Worm (Caenorhabditis elegans) whole organism, young adult: ENCODE data around the gene fos-1.

Experiments
- B0336.3 ChIP-seq: fragments of 200-800 bp; sonication (Bioruptor generic); IDR thresholded peaks from 2 replicates; pipeline ENCODE4 v1.3.6; 2022; ENCODE audit warnings: missing genetic modification characterization, missing compliant biosample characterization
- C06A6.2 ChIP-seq: fragments of 200-800 bp; sonication (Bioruptor generic); conservative IDR thresholded peaks from 2 replicates; pipeline ENCODE4 v1.3.6; 2022; ENCODE audit warnings: missing genetic modification characterization, missing compliant biosample characterization
- D2030.7 ChIP-seq: fragments of 200-800 bp; sonication (Bioruptor generic); IDR thresholded peaks from 2 replicates; pipeline ENCODE4 v1.3.6; 2022; ENCODE audit warnings: missing genetic modification reagents, missing genetic modification characterization, missing compliant biosample characterization
- F33H1.4 ChIP-seq: fragments of 200-800 bp; sonication (Bioruptor generic); IDR thresholded peaks from 2 replicates; pipeline ENCODE4 v1.3.6; 2022; ENCODE audit warnings: missing genetic modification reagents, missing genetic modification characterization, missing compliant biosample characterization
- F39B2.1 ChIP-seq: fragments of 200-800 bp; sonication (Bioruptor generic); IDR thresholded peaks from 2 replicates; pipeline ENCODE4 v1.3.6; 2022; ENCODE audit warnings: missing genetic modification reagents, missing genetic modification characterization, missing compliant biosample characterization
- F55B11.4 ChIP-seq: sonication (generic microtip); optimal IDR thresholded peaks from 2 replicates; lab custom pipeline; 2016; ENCODE audit warnings: missing compliant biosample characterization, missing genetic modification characterization, borderline replicate concordance; ENCODE audit not compliant: insufficient read depth
- K12H6.12 ChIP-seq: fragments of 200-800 bp; sonication (Bioruptor generic); optimal IDR thresholded peaks from 2 replicates; lab custom pipeline; 2018; ENCODE audit warnings: mild to moderate bottlenecking, missing genetic modification characterization, missing compliant biosample characterization
- T07F8.4 ChIP-seq: sonication (generic microtip); optimal IDR thresholded peaks from 2 replicates; lab custom pipeline; 2016; ENCODE audit warnings: mild to moderate bottlenecking, missing genetic modification characterization, moderate library complexity, missing compliant biosample characterization
- Y67H2A.10 ChIP-seq: fragments of 200-800 bp; sonication (Bioruptor generic); conservative IDR thresholded peaks from 2 replicates; pipeline ENCODE4 v1.3.6; 2022; ENCODE audit warnings: missing genetic modification reagents, missing genetic modification characterization, missing compliant biosample characterization
- Y79H2A.3 ChIP-seq: fragments of 200-800 bp; sonication (Bioruptor generic); conservative IDR thresholded peaks from 2 replicates; pipeline ENCODE4 v1.3.6; 2022; ENCODE audit warnings: missing genetic modification reagents, missing genetic modification characterization, missing compliant biosample characterization
- Y95B8A.8 ChIP-seq: fragments of 200-800 bp; sonication (Bioruptor generic); IDR thresholded peaks from 2 replicates; pipeline ENCODE4 v1.3.6; 2022; ENCODE audit warnings: missing genetic modification reagents, missing genetic modification characterization, missing compliant biosample characterization
- akir-1 ChIP-seq: fragments of 200-800 bp; sonication (Bioruptor generic); optimal IDR thresholded peaks from 2 replicates; lab custom pipeline; 2018; ENCODE audit warnings: mild to moderate bottlenecking, missing genetic modification characterization, moderate library complexity, missing compliant biosample characterization
- aptf-3 ChIP-seq: fragments of 200-800 bp; sonication (Bioruptor generic); IDR thresholded peaks from 2 replicates; pipeline ENCODE4 v1.3.6; 2022; ENCODE audit warnings: missing genetic modification characterization, missing compliant biosample characterization
- atf-7 ChIP-seq: sonication (generic microtip); optimal IDR thresholded peaks from 2 replicates; lab custom pipeline; 2017; ENCODE audit warnings: mild to moderate bottlenecking, missing genetic modification characterization, missing compliant biosample characterization
- athp-1 ChIP-seq: sonication (generic microtip); optimal IDR thresholded peaks from 2 replicates; lab custom pipeline; 2017; ENCODE audit warnings: mild to moderate bottlenecking, missing genetic modification characterization, missing compliant biosample characterization
- attf-6 ChIP-seq: fragments of 200-800 bp; sonication (Bioruptor generic); IDR thresholded peaks from 2 replicates; pipeline ENCODE4 v1.3.6; 2022; ENCODE audit warnings: missing genetic modification reagents, missing genetic modification characterization, missing compliant biosample characterization
- bed-1 ChIP-seq: fragments of 200-800 bp; sonication (Bioruptor generic); IDR thresholded peaks from 2 replicates; pipeline ENCODE4 v1.3.6; 2022; ENCODE audit warnings: missing genetic modification reagents, missing genetic modification characterization, missing compliant biosample characterization
- ccch-3 ChIP-seq: fragments of 200-800 bp; sonication (Bioruptor generic); optimal IDR thresholded peaks from 2 replicates; lab custom pipeline; 2018; ENCODE audit warnings: mild to moderate bottlenecking, missing genetic modification characterization, missing compliant biosample characterization
- die-1 ChIP-seq: sonication (generic microtip); optimal IDR thresholded peaks from 2 replicates; lab custom pipeline; 2016; ENCODE audit warnings: missing genotype, mild to moderate bottlenecking, missing genetic modification characterization, missing compliant biosample characterization
- dpl-1 ChIP-seq: fragments of 150-350 bp; optimal IDR thresholded peaks from 2 replicates; lab custom pipeline; 2014; ENCODE audit warnings: missing biosample characterization, missing genetic modification reagents, missing genetic modification characterization
- ekl-4 ChIP-seq: fragments of 200-800 bp; sonication (Bioruptor generic); IDR thresholded peaks from 2 replicates; pipeline ENCODE4 v1.3.6; 2022; ENCODE audit warnings: missing genetic modification reagents, missing genetic modification characterization, missing compliant biosample characterization
- hmg-1.2 ChIP-seq: fragments of 200-800 bp; sonication (Bioruptor generic); IDR thresholded peaks from 2 replicates; pipeline ENCODE4 v1.3.6; 2022; ENCODE audit warnings: missing genetic modification reagents, missing genetic modification characterization, missing compliant biosample characterization
- hrde-1 ChIP-seq: sonication (generic microtip); optimal IDR thresholded peaks from 2 replicates; lab custom pipeline; 2016; ENCODE audit warnings: missing genetic modification characterization, mild to moderate bottlenecking, missing compliant biosample characterization, moderate library complexity, missing genotype, missing genetic modification reagents, borderline replicate concordance
- lag-1 ChIP-seq: fragments of 200-800 bp; sonication (Bioruptor generic); IDR thresholded peaks from 2 replicates; pipeline ENCODE4 v1.3.6; 2022; ENCODE audit warnings: missing genetic modification reagents, missing genetic modification characterization, missing compliant biosample characterization
- let-526 ChIP-seq: fragments of 200-800 bp; sonication (Bioruptor generic); IDR thresholded peaks from 2 replicates; pipeline ENCODE4 v1.3.6; 2022; ENCODE audit warnings: missing genetic modification reagents, missing genetic modification characterization, missing compliant biosample characterization
- lin-26 ChIP-seq: fragments of 200-800 bp; sonication (Bioruptor generic); IDR thresholded peaks from 2 replicates; pipeline ENCODE4 v1.3.6; 2022; ENCODE audit warnings: missing genetic modification reagents, missing genetic modification characterization, missing compliant biosample characterization
- lin-54 ChIP-seq: fragments of 200-800 bp; sonication (Bioruptor generic); optimal IDR thresholded peaks from 2 replicates; lab custom pipeline; 2018; ENCODE audit warnings: mild to moderate bottlenecking, missing genetic modification characterization, missing compliant biosample characterization
- madf-6 ChIP-seq: fragments of 200-800 bp; sonication (Bioruptor generic); IDR thresholded peaks from 2 replicates; pipeline ENCODE4 v1.3.6; 2022; ENCODE audit warnings: missing genetic modification reagents, missing genetic modification characterization, missing compliant biosample characterization
- madf-8 ChIP-seq: fragments of 200-800 bp; sonication (Bioruptor generic); conservative IDR thresholded peaks from 2 replicates; pipeline ENCODE4 v1.3.6; 2022; ENCODE audit warnings: missing genetic modification reagents, missing genetic modification characterization, missing compliant biosample characterization
- mxl-1 ChIP-seq: sonication (generic microtip); optimal IDR thresholded peaks from 2 replicates; lab custom pipeline; 2016; ENCODE audit warnings: missing genetic modification characterization, missing compliant biosample characterization
- nhr-120 ChIP-seq: fragments of 200-800 bp; sonication (Bioruptor generic); IDR thresholded peaks from 2 replicates; pipeline ENCODE4 v1.3.6; 2022; ENCODE audit warnings: missing genetic modification characterization, missing compliant biosample characterization
- nhr-27 ChIP-seq: fragments of 200-800 bp; sonication (Bioruptor generic); optimal IDR thresholded peaks from 2 replicates; lab custom pipeline; 2018; ENCODE audit warnings: mild to moderate bottlenecking, missing genetic modification characterization, moderate library complexity, missing compliant biosample characterization
- nhr-80 ChIP-seq: sonication (generic microtip); optimal IDR thresholded peaks from 2 replicates; lab custom pipeline; 2016; ENCODE audit warnings: missing genetic modification characterization, missing compliant biosample characterization
- nhr-90 ChIP-seq: sonication (generic microtip); optimal IDR thresholded peaks from 2 replicates; lab custom pipeline; 2016; ENCODE audit warnings: missing genotype, mild to moderate bottlenecking, missing genetic modification characterization, missing compliant biosample characterization
- pha-4 ChIP-seq: fragments of 150-350 bp; sonication (generic microtip); optimal IDR thresholded peaks from 2 replicates; lab custom pipeline; 2014; ENCODE audit warnings: missing biosample characterization, missing genetic modification reagents, missing genetic modification characterization
- snpc-1.1 ChIP-seq: sonication (generic microtip); optimal IDR thresholded peaks from 2 replicates; lab custom pipeline; 2017; ENCODE audit warnings: missing genetic modification characterization, mild to moderate bottlenecking, missing compliant biosample characterization, antibody characterized with exemption, moderate library complexity, missing genotype, missing genetic modification reagents; ENCODE audit not compliant: insufficient read depth
- snpc-1.3 ChIP-seq: sonication (generic microtip); optimal IDR thresholded peaks from 2 replicates; lab custom pipeline; 2017; ENCODE audit warnings: missing genetic modification characterization, mild to moderate bottlenecking, missing compliant biosample characterization, antibody characterized with exemption, moderate library complexity, missing genotype, missing genetic modification reagents; ENCODE audit not compliant: insufficient read depth
- snpc-4 ChIP-seq, 5 experiments: fragments of 150-350 bp in 1 of 5; sonication (generic microtip) in 4 of 5; optimal IDR thresholded peaks; 2 replicates each; lab custom pipeline; 2014 to 2018; ENCODE audit warnings: missing genetic modification characterization in 5 of 5, missing biosample characterization in 3 of 5, antibody characterized with exemption in 2 of 5, mild to moderate bottlenecking in 2 of 5, missing compliant biosample characterization in 2 of 5, missing genotype in 2 of 5, moderate library complexity in 2 of 5, missing genetic modification reagents in 1 of 5
- somi-1 ChIP-seq: fragments of 200-800 bp; sonication (Bioruptor generic); optimal IDR thresholded peaks from 2 replicates; lab custom pipeline; 2018; ENCODE audit warnings: mild to moderate bottlenecking, missing genetic modification characterization, missing compliant biosample characterization
- unc-130 ChIP-seq: sonication (generic microtip); optimal IDR thresholded peaks from 2 replicates; lab custom pipeline; 2016; ENCODE audit warnings: missing genetic modification reagents, missing genetic modification characterization, missing compliant biosample characterization
- ztf-26 ChIP-seq: sonication (generic microtip); optimal IDR thresholded peaks from 2 replicates; lab custom pipeline; 2017; ENCODE audit warnings: missing genetic modification characterization, missing compliant biosample characterization
- ztf-3 ChIP-seq: fragments of 200-800 bp; sonication (Bioruptor generic); optimal IDR thresholded peaks from 2 replicates; lab custom pipeline; 2018; ENCODE audit warnings: mild to moderate bottlenecking, missing genetic modification characterization, missing compliant biosample characterization
- ztf-6 ChIP-seq: fragments of 200-800 bp; sonication (Bioruptor generic); IDR thresholded peaks from 2 replicates; pipeline ENCODE4 v1.3.6; 2022; ENCODE audit warnings: missing genetic modification reagents, missing genetic modification characterization, missing compliant biosample characterization

The fos-1 gene

ce11 chrV:5975724-5976123 is 27.7 kb upstream of the fos-1 start, which contains the start of gene acy-2:
TSS of gene acy-2 (plus strand) at chrV:5976024.
- TF ChIP-seq Y67H2A.10 (GFP tag; lab: Robert Waterston, UW) = no peak
- TF ChIP-seq F33H1.4 (GFP tag; lab: Robert Waterston, UW) = no peak
- TF ChIP-seq Y79H2A.3 (GFP tag; lab: Robert Waterston, UW) = no peak
- no peak for TF ChIP-seq ccch-3
- TF ChIP-seq lin-26 (GFP tag; lab: Robert Waterston, UW) = no peak
- no peak for TF ChIP-seq somi-1 (GFP tag; lab: Kevin White, UChicago)

- TF ChIP-seq madf-8 (GFP tag; lab: Robert Waterston, UW) = no peak
- no peak for TF ChIP-seq aptf-3 (GFP tag; lab: Robert Waterston, UW)
- TF ChIP-seq athp-1 = no peak
- no peak for TF ChIP-seq nhr-80 (tag; lab: Kevin White, UChicago)
- no peak for TF ChIP-seq dpl-1 (GFP tag; lab: Kevin White, UChicago)
- TF ChIP-seq ztf-26 (tag; lab: Kevin White, UChicago) = no peak
These were observed 20.7 kb upstream of the fos-1 start for ce11 chrV:5982722-5983121.

- TF ChIP-seq atf-7 = no peak
- TF ChIP-seq ztf-6 (GFP tag; lab: Robert Waterston, UW) = no peak
- no peak for TF ChIP-seq B0336.3 (GFP tag; lab: Robert Waterston, UW)
- TF ChIP-seq K12H6.12 (tag; lab: Kevin White, UChicago) = no peak
- no peak for TF ChIP-seq nhr-120 (GFP tag; lab: Robert Waterston, UW)
- no peak for TF ChIP-seq attf-6
- no peak for TF ChIP-seq bed-1 (GFP tag; lab: Robert Waterston, UW)
- TF ChIP-seq lin-54 = no peak
- no peak for TF ChIP-seq akir-1
These were observed 20.0 kb upstream of the fos-1 start, which contains the start of gene dhs-16 for ce11 chrV:5983380-5983779. TSS of gene dhs-16 (plus strand) at chrV:5983745.

ce11 chrV:5984244-5984643 is 19.2 kb upstream of the fos-1 start:
- TF ChIP-seq snpc-1.3 (tag; lab: Kevin White, UChicago) (no peak), die-1 (tag; lab: Kevin White, UChicago) (no peak), ekl-4 (GFP tag; lab: Robert Waterston, UW) (no peak), lag-1 (no peak)

- TF ChIP-seq mxl-1 (tag; lab: Kevin White, UChicago) (no peak), madf-6 (no peak), hrde-1 (tag; lab: Kevin White, UChicago) (no peak), ztf-3 (no peak), let-526 (GFP tag; lab: Robert Waterston, UW) (no peak), Y95B8A.8 (GFP tag; lab: Robert Waterston, UW) (no peak), pha-4 (tag; lab: Kevin White, UChicago) (no peak), F39B2.1 (no peak), nhr-27 (tag; lab: Kevin White, UChicago) (no peak), snpc-4 (GFP tag; optimal IDR thresholded peaks at IDR 0.05; lab: Kevin White, UChicago) (no peak), snpc-4 (tag; optimal IDR thresholded peaks at IDR 0.05; lab: Kevin White, UChicago) (no peak), F55B11.4 (tag; lab: Kevin White, UChicago) (no peak), D2030.7 (GFP tag; lab: Robert Waterston, UW) (no peak), unc-130 (GFP tag; lab: Kevin White, UChicago) (no peak), nhr-90 (tag; lab: Kevin White, UChicago) (no peak), C06A6.2 (GFP tag; lab: Robert Waterston, UW) (no peak), hmg-1.2 (no peak), snpc-1.1 (tag; lab: Kevin White, UChicago) (no peak), somi-1 (GFP tag; lab: Kevin White, UChicago) (no peak), T07F8.4 (tag; lab: Kevin White, UChicago) (no peak)
These were observed 16.6 kb upstream of the fos-1 start, which contains the start of gene C10F3.7 for ce11 chrV:5986755-5987154. TSS of gene C10F3.7 (minus strand) at chrV:5986855.
